Fruit fly (Drosophila melanogaster): ENCODE data around the gene CG12991.

DNA sequence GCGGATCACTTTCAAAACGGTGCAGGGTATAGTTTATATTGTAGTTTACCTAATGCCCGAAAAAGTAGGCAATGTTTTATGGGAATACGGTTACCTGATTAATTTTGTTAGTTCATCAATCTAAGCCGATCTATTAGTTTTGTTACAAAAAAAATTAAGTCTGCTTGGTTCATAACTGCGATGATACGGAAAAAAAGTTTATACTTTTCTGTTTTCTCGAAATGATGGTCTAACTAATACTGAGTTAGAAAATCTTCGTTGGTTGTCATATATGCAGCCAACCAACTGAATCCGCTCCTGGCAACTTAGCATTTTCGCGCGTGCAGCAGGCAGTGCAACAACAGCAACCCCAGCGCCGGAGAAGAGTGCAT lies 17.7 kb upstream of the CG12991 start:
- TF ChIP-seq CG9139 (GFP tag; optimal IDR thresholded peaks at IDR 0.05), result peak; percentile 87
- peak; percentile 98 for TF ChIP-seq CG3032 (tag; optimal IDR thresholded peaks at IDR 0.05)
- TF ChIP-seq CG8319 (GFP tag; optimal IDR thresholded peaks at IDR 0.05), result peak; percentile 93
- TF ChIP-seq Hr39 (GFP tag; optimal IDR thresholded peaks at IDR 0.05), result peak; percentile 97
